Fruit fly (Drosophila melanogaster) whole organism, wandering third instar larva: Measurements from ENCODE around the gene laf.

Experiments used
- Hr78 ChIP-seq: fragments of >200 bp; optimal IDR thresholded peaks from 2 replicates; lab custom pipeline; 2017; ENCODE audit warnings: missing biosample characterization, missing genetic modification characterization
- h ChIP-seq: fragments of 200-800 bp; sonication (Bioruptor generic); optimal IDR thresholded peaks from 3 replicates; lab custom pipeline; 2016; ENCODE audit warnings: missing biosample characterization, mild to moderate bottlenecking, missing genetic modification characterization

DNA sequence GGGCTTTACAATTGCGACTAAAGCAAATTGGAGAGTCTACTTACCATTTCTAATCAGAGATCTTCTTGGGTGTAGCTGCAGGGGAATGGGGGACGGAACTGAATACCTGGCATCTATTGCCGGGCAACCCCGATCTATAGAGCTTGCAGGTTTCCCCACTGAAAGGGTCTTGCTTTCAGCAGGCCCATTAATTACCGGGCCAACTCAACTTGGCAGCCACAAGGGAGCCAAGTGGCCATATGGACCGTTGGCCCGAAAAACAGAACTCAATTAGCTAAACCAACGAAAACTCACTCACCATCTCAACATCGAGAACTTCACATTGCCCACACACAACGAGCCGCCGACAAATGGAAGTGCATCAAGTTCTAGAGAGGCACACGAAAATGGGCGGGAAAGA, at the start of gene laf:
- no peak for TF ChIP-seq h (GFP tag; lab: Kevin White, UChicago)
- TF ChIP-seq Hr78 (GFP tag; lab: Kevin White, UChicago), result no peak
